Worm (Caenorhabditis elegans) whole organism, late embryonic: ENCODE data around the gene gpb-1.

ENCODE experiments used
- C08G9.2 ChIP-seq: sonication (generic microtip); optimal IDR thresholded peaks from 2 replicates; lab custom pipeline; 2016; ENCODE audit warnings: mild to moderate bottlenecking, missing genetic modification characterization, moderate library complexity, missing compliant biosample characterization
- C38D4.7 ChIP-seq: fragments of 200-800 bp; sonication (Bioruptor generic); optimal IDR thresholded peaks from 2 replicates; lab custom pipeline; 2018; ENCODE audit warnings: mild to moderate bottlenecking, missing genetic modification characterization, moderate library complexity, missing compliant biosample characterization
- F13H6.1 ChIP-seq: sonication (generic microtip); optimal IDR thresholded peaks from 2 replicates; lab custom pipeline; 2016; ENCODE audit warnings: missing genetic modification characterization, missing compliant biosample characterization
- K02D7.2 ChIP-seq: sonication (generic microtip); optimal IDR thresholded peaks from 2 replicates; lab custom pipeline; 2017; ENCODE audit warnings: mild to moderate bottlenecking, missing genetic modification characterization, missing compliant biosample characterization
- Y22D7AL.16 ChIP-seq: sonication (generic microtip); optimal IDR thresholded peaks from 2 replicates; lab custom pipeline; 2016; ENCODE audit warnings: missing genetic modification characterization, missing compliant biosample characterization
- ahr-1 ChIP-seq: sonication (generic microtip); optimal IDR thresholded peaks from 2 replicates; lab custom pipeline; 2016; ENCODE audit warnings: missing genetic modification characterization, missing compliant biosample characterization
- ama-1 ChIP-seq: fragments of 150-350 bp; optimal IDR thresholded peaks from 2 replicates; lab custom pipeline; 2014
- ceh-14 ChIP-seq: sonication (generic microtip); optimal IDR thresholded peaks from 2 replicates; lab custom pipeline; 2016; ENCODE audit warnings: missing genotype, missing genetic modification characterization, missing compliant biosample characterization
- ceh-18 ChIP-seq: sonication (generic microtip); optimal IDR thresholded peaks from 2 replicates; lab custom pipeline; 2016; ENCODE audit warnings: missing genetic modification characterization, missing compliant biosample characterization
- ceh-19 ChIP-seq: fragments of 200-800 bp; sonication (Bioruptor generic); optimal IDR thresholded peaks from 2 replicates; lab custom pipeline; 2018; ENCODE audit warnings: mild to moderate bottlenecking, missing genetic modification characterization, missing compliant biosample characterization
- ceh-22 ChIP-seq: sonication (generic microtip); optimal IDR thresholded peaks from 2 replicates; lab custom pipeline; 2017; ENCODE audit warnings: missing biosample characterization, missing genetic modification characterization
- ceh-24 ChIP-seq: sonication (generic microtip); optimal IDR thresholded peaks from 2 replicates; lab custom pipeline; 2016; ENCODE audit warnings: mild to moderate bottlenecking, missing genetic modification characterization, missing compliant biosample characterization
- ceh-45 ChIP-seq: fragments of 200-800 bp; sonication (Bioruptor generic); IDR thresholded peaks from 2 replicates; pipeline ENCODE4 v1.3.6; 2022; ENCODE audit warnings: missing genetic modification reagents, missing genetic modification characterization, missing compliant biosample characterization
- dve-1 ChIP-seq: sonication (generic microtip); optimal IDR thresholded peaks from 2 replicates; lab custom pipeline; 2017; ENCODE audit warnings: antibody characterized with exemption, mild to moderate bottlenecking, missing genetic modification characterization, missing compliant biosample characterization
- elt-2 ChIP-seq: sonication (generic microtip); optimal IDR thresholded peaks from 2 replicates; lab custom pipeline; 2016; ENCODE audit warnings: missing genetic modification reagents, missing genetic modification characterization, missing compliant biosample characterization
- elt-4 ChIP-seq: sonication (generic microtip); optimal IDR thresholded peaks from 2 replicates; lab custom pipeline; 2016; ENCODE audit warnings: missing genetic modification characterization, missing compliant biosample characterization
- ets-4 ChIP-seq: sonication (generic microtip); optimal IDR thresholded peaks from 2 replicates; lab custom pipeline; 2016; ENCODE audit warnings: missing genetic modification characterization, missing compliant biosample characterization
- fax-1 ChIP-seq: sonication (generic microtip); optimal IDR thresholded peaks from 2 replicates; lab custom pipeline; 2016; ENCODE audit warnings: missing genotype, missing genetic modification characterization, missing compliant biosample characterization
- hlh-30 ChIP-seq: sonication (generic microtip); optimal IDR thresholded peaks from 2 replicates; lab custom pipeline; 2017; ENCODE audit warnings: antibody characterized with exemption, missing genetic modification characterization, missing compliant biosample characterization; ENCODE audit not compliant: insufficient read depth
- hlh-6 ChIP-seq: sonication (generic microtip); optimal IDR thresholded peaks from 2 replicates; lab custom pipeline; 2016; ENCODE audit warnings: missing genotype, missing genetic modification characterization, missing compliant biosample characterization
- hlh-8 ChIP-seq: sonication (generic microtip); optimal IDR thresholded peaks from 2 replicates; lab custom pipeline; 2016; ENCODE audit warnings: missing genotype, missing genetic modification characterization, missing compliant biosample characterization
- lim-6 ChIP-seq: sonication (generic microtip); optimal IDR thresholded peaks from 2 replicates; lab custom pipeline; 2016; ENCODE audit warnings: missing genetic modification characterization, missing compliant biosample characterization
- madf-2 ChIP-seq: sonication (generic microtip); optimal IDR thresholded peaks from 2 replicates; lab custom pipeline; 2017; ENCODE audit warnings: missing genetic modification characterization, missing compliant biosample characterization
- nfya-1 ChIP-seq: sonication (generic microtip); optimal IDR thresholded peaks from 2 replicates; lab custom pipeline; 2017; ENCODE audit warnings: missing genetic modification characterization, mild to moderate bottlenecking, missing compliant biosample characterization, antibody characterized with exemption, moderate library complexity
- npax-4 ChIP-seq: sonication (generic microtip); optimal IDR thresholded peaks from 2 replicates; lab custom pipeline; 2016; ENCODE audit warnings: missing genetic modification characterization, missing compliant biosample characterization
- pag-3 ChIP-seq: sonication (generic microtip); optimal IDR thresholded peaks from 2 replicates; lab custom pipeline; 2016; ENCODE audit warnings: missing compliant biosample characterization, missing genetic modification characterization, borderline replicate concordance
- pat-9 ChIP-seq: fragments of 200-800 bp; sonication (Bioruptor generic); optimal IDR thresholded peaks from 2 replicates; lab custom pipeline; 2018; ENCODE audit warnings: mild to moderate bottlenecking, missing genetic modification characterization, moderate library complexity, missing compliant biosample characterization
- pha-2 ChIP-seq: sonication (generic microtip); optimal IDR thresholded peaks from 2 replicates; lab custom pipeline; 2017; ENCODE audit warnings: mild to moderate bottlenecking, missing genetic modification characterization, missing compliant biosample characterization
- ref-2 ChIP-seq: sonication (generic microtip); optimal IDR thresholded peaks from 2 replicates; lab custom pipeline; 2016; ENCODE audit warnings: missing genetic modification characterization, missing compliant biosample characterization
- rnt-1 ChIP-seq: sonication (generic microtip); optimal IDR thresholded peaks from 2 replicates; lab custom pipeline; 2016; ENCODE audit warnings: missing genetic modification characterization, missing compliant biosample characterization
- sdc-2 ChIP-seq: sonication (generic microtip); optimal IDR thresholded peaks from 2 replicates; lab custom pipeline; 2016; ENCODE audit warnings: missing genotype, missing genetic modification characterization, missing compliant biosample characterization
- sox-2 ChIP-seq: fragments of 200-800 bp; sonication (Bioruptor generic); IDR thresholded peaks from 2 replicates; pipeline ENCODE4 v1.3.6; 2022; ENCODE audit warnings: missing genetic modification reagents, missing genetic modification characterization, missing compliant biosample characterization
- syd-9 ChIP-seq: sonication (generic microtip); optimal IDR thresholded peaks from 2 replicates; lab custom pipeline; 2016; ENCODE audit warnings: mild to moderate bottlenecking, missing genetic modification characterization, moderate library complexity, missing compliant biosample characterization
- unc-3 ChIP-seq, 2 experiments: fragments of 200-800 bp in 1 of 2; sonication (Bioruptor generic) in 1 of 2; sonication (generic microtip) in 1 of 2; conservative IDR thresholded peaks in 1 of 2; optimal IDR thresholded peaks in 1 of 2; 2 replicates each; pipeline versions ENCODE4 v1.3.6 to Lab custom; 2016 to 2022; ENCODE audit warnings: missing compliant biosample characterization in 2 of 2, missing genetic modification characterization in 2 of 2, missing genetic modification reagents in 1 of 2
- unc-42 ChIP-seq: sonication (generic microtip); optimal IDR thresholded peaks from 2 replicates; lab custom pipeline; 2016; ENCODE audit warnings: missing genotype, missing genetic modification characterization, missing compliant biosample characterization
- unc-55 ChIP-seq: sonication (generic microtip); optimal IDR thresholded peaks from 2 replicates; lab custom pipeline; 2017; ENCODE audit warnings: missing biosample characterization, missing genetic modification reagents, missing genetic modification characterization
- unc-86 ChIP-seq: sonication (generic microtip); optimal IDR thresholded peaks from 2 replicates; lab custom pipeline; 2016; ENCODE audit warnings: missing genetic modification characterization, missing compliant biosample characterization
- zip-5 ChIP-seq: sonication (generic microtip); optimal IDR thresholded peaks from 2 replicates; lab custom pipeline; 2016; ENCODE audit warnings: missing genetic modification characterization, missing compliant biosample characterization

Gene gpb-1

ce11 chrII:11710771-11711170 lies 37.6 kb downstream of the gpb-1 start:
- TF ChIP-seq hlh-8 (tag; lab: Kevin White, UChicago) (no peak), ceh-24 (tag; lab: Kevin White, UChicago) (no peak), nfya-1 (tag; lab: Kevin White, UChicago) (no peak), F13H6.1 (tag; lab: Kevin White, UChicago) (no peak), unc-55 (GFP tag; lab: Kevin White, UChicago) (no peak), ets-4 (tag; lab: Kevin White, UChicago) (no peak), ahr-1 (no peak), npax-4 (no peak), sdc-2 (tag; lab: Kevin White, UChicago) (no peak), ceh-18 (tag; lab: Kevin White, UChicago) (no peak), C38D4.7 (GFP tag; lab: Kevin White, UChicago) (no peak), lim-6 (no peak), ceh-22 (no peak), K02D7.2 (tag; lab: Kevin White, UChicago) (no peak), zip-5 (no peak), ama-1 (lab: Kevin White, UChicago) (no peak)

- TF ChIP-seq Y22D7AL.16 (tag; lab: Kevin White, UChicago) (no peak), dve-1 (tag; lab: Kevin White, UChicago) (no peak), elt-4 (tag; lab: Kevin White, UChicago) (no peak), ceh-14 (no peak), ceh-18 (tag; lab: Kevin White, UChicago) (no peak), syd-9 (tag; lab: Kevin White, UChicago) (no peak), unc-42 (tag; lab: Kevin White, UChicago) (no peak)
- TF ChIP-seq, all 69 proteins: peak for 0
These were observed 38.9 kb downstream of the gpb-1 start, which contains the start of gene fcmt-1 for ce11 chrII:11709464-11709863. fcmt-1 (minus strand) TSS chrII:11709564.

- TF ChIP-seq unc-3 (GFP tag; conservative IDR thresholded peaks at IDR 0.05; lab: Robert Waterston, UW) = no peak
- no peak for TF ChIP-seq unc-3 (tag; optimal IDR thresholded peaks at IDR 0.05; lab: Kevin White, UChicago)
These were observed 42.6 kb downstream of the gpb-1 start, which contains the start of gene VF13D12L.3 for ce11 chrII:11705787-11706186. VF13D12L.3 (plus strand) TSS chrII:11706009.

- TF ChIP-seq hlh-6 (tag; lab: Kevin White, UChicago) = no peak
- TF ChIP-seq F13H6.1 (tag; lab: Kevin White, UChicago) = no peak
- no peak for TF ChIP-seq unc-86 (tag; lab: Kevin White, UChicago)
- TF ChIP-seq pat-9 (tag; lab: Kevin White, UChicago) = no peak
- TF ChIP-seq madf-2 (tag; lab: Kevin White, UChicago) = no peak
- TF ChIP-seq zip-5 = no peak
- TF ChIP-seq ceh-45 (GFP tag; lab: Robert Waterston, UW) = no peak
- TF ChIP-seq unc-3 (GFP tag; conservative IDR thresholded peaks at IDR 0.05; lab: Robert Waterston, UW) = no peak
- no peak for TF ChIP-seq unc-3 (tag; optimal IDR thresholded peaks at IDR 0.05; lab: Kevin White, UChicago)
These were observed 47.8 kb downstream of the gpb-1 start for ce11 chrII:11700635-11701034.

DNA sequence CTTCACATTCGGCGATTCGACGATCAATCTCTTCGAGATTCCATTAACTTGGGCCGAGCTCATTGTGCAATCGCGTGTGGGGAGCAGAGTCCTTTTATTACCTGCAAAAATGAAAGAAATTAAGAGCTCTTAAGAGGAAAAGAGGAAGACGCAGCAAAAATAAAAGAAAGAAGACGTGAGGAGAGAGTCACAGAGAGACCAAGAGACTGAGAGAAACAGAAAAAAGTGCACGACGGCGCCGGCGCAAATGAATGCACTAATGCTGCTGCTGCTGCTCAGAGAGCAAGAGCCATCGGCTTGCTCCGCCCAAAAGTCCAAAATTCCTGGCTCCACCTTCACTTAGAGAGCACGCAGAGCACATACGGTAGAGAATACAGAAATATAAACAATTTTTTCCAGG lies 48.2 kb downstream of the gpb-1 start, which contains the start of gene inos-1:
Gene inos-1, minus strand, starts transcription at position 101 of the 400 bp plus-strand sequence.
- TF ChIP-seq C08G9.2 (tag; lab: Kevin White, UChicago) (no peak), hlh-30 (tag; lab: Kevin White, UChicago) (no peak), ceh-14 (no peak), sox-2 (GFP tag; lab: Robert Waterston, UW) (no peak), hlh-8 (tag; lab: Kevin White, UChicago) (no peak), pag-3 (tag; lab: Kevin White, UChicago) (no peak), nfya-1 (tag; lab: Kevin White, UChicago) (no peak), rnt-1 (tag; lab: Kevin White, UChicago) (no peak), pha-2 (tag; lab: Kevin White, UChicago) (no peak), ref-2 (tag; lab: Kevin White, UChicago) (no peak), fax-1 (tag; lab: Kevin White, UChicago) (no peak), ceh-18 (tag; lab: Kevin White, UChicago) (no peak), ceh-19 (no peak), elt-2 (no peak)
